In genomic region chrIII:2920866-2921265, ce11 we compare ENCODE assay signal across 5 worm cellular contexts.
TF ChIP-seq lines count a peak whose summit lies in the region.

No protein-coding gene starts in this region.

TF ChIP-seq in whole organism, L1 larva, 84 proteins besides CTCF, POLR2A, EP300 and RAD21:
- TF ChIP-seq alr-1 (tag; optimal IDR thresholded peaks at IDR 0.05; lab: Kevin White, UChicago; ENCODE audit: borderline replicate concordance) (no peak), rnt-1 (tag; optimal IDR thresholded peaks at IDR 0.05; lab: Kevin White, UChicago) (no peak), lin-14 (GFP tag; optimal IDR thresholded peaks at IDR 0.05; lab: Kevin White, UChicago) (peak; percentile 3)

TF ChIP-seq in whole organism, L4 larva, 104 proteins besides CTCF, POLR2A, EP300 and RAD21:
- TF ChIP-seq ces-1 (GFP tag; optimal IDR thresholded peaks at IDR 0.05; lab: Kevin White, UChicago), result peak; percentile 61
- TF ChIP-seq zip-2 (tag; optimal IDR thresholded peaks at IDR 0.05; lab: Kevin White, UChicago), result no peak
TF ChIP-seq in whole organism, L4 larva: peak in this region for 1.

TF ChIP-seq in whole organism, late embryonic, 69 proteins besides CTCF, POLR2A, EP300 and RAD21:
- TF ChIP-seq hlh-15 (tag; optimal IDR thresholded peaks at IDR 0.05; lab: Kevin White, UChicago) (no peak), unc-42 (tag; optimal IDR thresholded peaks at IDR 0.05; lab: Kevin White, UChicago) (peak; percentile 74)

TF ChIP-seq in whole organism, mixed stage, embryonic, 35 proteins besides CTCF, POLR2A, EP300 and RAD21:
- TF ChIP-seq elt-3 (tag; optimal IDR thresholded peaks at IDR 0.05; lab: Kevin White, UChicago) (no peak), lin-32 (GFP tag; optimal IDR thresholded peaks at IDR 0.05; lab: Kevin White, UChicago) (no peak), mep-1 (tag; optimal IDR thresholded peaks at IDR 0.05; lab: Kevin White, UChicago) (no peak), ces-1 (GFP tag; optimal IDR thresholded peaks at IDR 0.05; lab: Kevin White, UChicago) (peak; percentile 90), blmp-1 (tag; optimal IDR thresholded peaks at IDR 0.05; lab: Kevin White, UChicago) (no peak)

TF ChIP-seq in whole organism, young adult, 124 proteins besides CTCF, POLR2A, EP300 and RAD21:
- TF ChIP-seq bed-1 (GFP tag; IDR thresholded peaks at IDR 0.05; lab: Robert Waterston, UW) (no peak), hmg-1.2 (GFP tag; IDR thresholded peaks at IDR 0.05; lab: Robert Waterston, UW) (peak; percentile 23; the same call in 1 of the 2 replicates)
